Worm (Caenorhabditis elegans): ENCODE data around the gene Y110A2AL.9.

DNA sequence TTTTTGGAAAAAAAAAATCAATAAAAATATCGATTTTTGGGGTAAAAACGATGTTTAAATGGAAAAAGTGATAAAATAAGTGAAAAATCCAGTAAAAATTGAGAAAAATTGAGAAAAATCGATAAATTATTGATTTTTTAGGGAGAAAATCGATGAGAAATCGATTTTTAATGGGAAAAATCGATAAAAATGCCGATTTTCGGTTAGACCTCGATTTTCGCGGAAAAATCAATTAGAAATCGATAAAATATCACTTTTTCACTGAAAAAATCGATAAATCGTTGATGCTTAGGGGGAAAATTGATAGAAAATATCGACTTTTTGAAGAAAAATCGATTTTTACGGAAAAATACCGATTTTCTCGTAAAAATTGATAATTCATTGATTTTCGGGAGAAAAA, 34.7 kb upstream of the Y110A2AL.9 start:
- TF ChIP-seq hmg-4 (GFP tag; optimal IDR thresholded peaks at IDR 0.05) (no peak), hnd-1 (tag; optimal IDR thresholded peaks at IDR 0.05) (no peak), ets-7 (tag; optimal IDR thresholded peaks at IDR 0.05) (no peak), ama-1 (optimal IDR thresholded peaks at IDR 0.05) (no peak)
